Worm (Caenorhabditis elegans): ENCODE results near the gene W05E10.1.

- TF ChIP-seq dpl-1 (GFP tag; optimal IDR thresholded peaks at IDR 0.05) (no peak), ama-1 (optimal IDR thresholded peaks at IDR 0.05) (no peak), ama-1 (GFP tag; optimal IDR thresholded peaks at IDR 0.05) (no peak), sea-2 (GFP tag; IDR thresholded peaks at IDR 0.05) (no peak), madf-10 (tag; optimal IDR thresholded peaks at IDR 0.05) (no peak), madf-8 (GFP tag; conservative IDR thresholded peaks at IDR 0.05) (no peak), B0336.3 (GFP tag; IDR thresholded peaks at IDR 0.05) (no peak), atf-7 (tag; optimal IDR thresholded peaks at IDR 0.05) (no peak), efl-1 (GFP tag; optimal IDR thresholded peaks at IDR 0.05) (no peak), lin-40 (tag; optimal IDR thresholded peaks at IDR 0.05) (no peak), lsy-27 (tag; optimal IDR thresholded peaks at IDR 0.05; ENCODE audit: borderline replicate concordance, insufficient read depth) (no peak), nfya-1 (tag; optimal IDR thresholded peaks at IDR 0.05; ENCODE audit: borderline replicate concordance, insufficient read depth) (no peak), unc-62 (GFP tag; optimal IDR thresholded peaks at IDR 0.05) (no peak), F33H1.4 (GFP tag; IDR thresholded peaks at IDR 0.05) (no peak), nhr-27 (tag; optimal IDR thresholded peaks at IDR 0.05) (no peak)
Observed at ce11 chrV:11737333-11737732, 45.8 kb upstream of the W05E10.1 start.
